Fruit fly (Drosophila melanogaster): Measurements from ENCODE around the gene jp.

DNA sequence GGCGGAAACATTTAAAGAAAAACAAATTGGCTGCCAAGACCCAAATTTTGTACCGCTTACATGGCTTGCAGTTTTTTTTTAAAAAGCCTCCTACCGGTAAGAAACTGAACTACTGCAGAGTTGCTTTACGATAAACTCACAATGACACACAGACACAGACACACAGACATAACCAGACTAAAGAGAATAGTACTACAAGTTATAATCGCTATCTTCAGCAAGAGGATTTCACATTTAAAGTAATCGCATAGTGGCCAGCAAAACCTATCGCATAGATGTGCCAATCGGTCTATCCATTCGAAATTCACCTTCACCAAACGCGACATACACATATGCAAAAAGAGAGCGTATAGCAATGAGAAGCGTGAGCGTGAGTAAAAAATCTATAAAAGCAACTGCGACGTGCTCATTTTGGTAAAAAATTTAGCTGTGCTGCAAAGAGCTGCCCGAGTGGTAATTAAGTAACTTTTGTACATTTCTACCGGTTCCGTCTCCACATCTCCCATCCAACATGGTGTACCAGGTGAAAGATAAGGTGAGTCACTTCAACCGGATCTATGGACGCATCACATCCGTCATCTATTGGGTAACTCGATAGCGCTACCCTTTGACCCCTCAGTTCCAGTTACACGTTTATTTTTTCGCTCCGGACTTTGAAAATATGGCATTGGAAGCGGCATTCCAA lies 46.6 kb upstream of the jp start, which contains the start of gene Trx2:
- TF ChIP-seq EcR (GFP tag; optimal IDR thresholded peaks at IDR 0.05), result no peak
- TF ChIP-seq CG34367 (tag; optimal IDR thresholded peaks at IDR 0.05), result no peak
- peak; percentile 23 for TF ChIP-seq Pif1B (GFP tag; optimal IDR thresholded peaks at IDR 0.05)

All from whole organism, pupa.